Worm (Caenorhabditis elegans) whole organism, mixed stage, embryonic: ENCODE data around the gene C06G3.3.

Experiments used
- M03D4.4 ChIP-seq: sonication (generic microtip); optimal IDR thresholded peaks from 2 replicates; lab custom pipeline; 2017; ENCODE audit warnings: mild to moderate bottlenecking, missing genetic modification characterization, missing compliant biosample characterization
- bed-3 ChIP-seq: fragments of 200-800 bp; sonication (Bioruptor generic); optimal IDR thresholded peaks from 3 replicates; lab custom pipeline; 2018; ENCODE audit warnings: mild to moderate bottlenecking, missing genetic modification characterization, moderate library complexity, missing compliant biosample characterization
- blmp-1 ChIP-seq: fragments of 150-350 bp; optimal IDR thresholded peaks from 2 replicates; lab custom pipeline; 2014; ENCODE audit warnings: missing biosample characterization, missing genetic modification characterization
- ceh-43 ChIP-seq: fragments of 200-800 bp; sonication (Bioruptor generic); optimal IDR thresholded peaks from 2 replicates; lab custom pipeline; 2018; ENCODE audit warnings: mild to moderate bottlenecking, missing genetic modification characterization, moderate library complexity, missing compliant biosample characterization
- ces-1 ChIP-seq: fragments of 150-350 bp; optimal IDR thresholded peaks from 2 replicates; lab custom pipeline; 2014; ENCODE audit warnings: missing biosample characterization, missing genetic modification reagents, missing genetic modification characterization
- cnd-1 ChIP-seq: fragments of 200-800 bp; sonication (Bioruptor generic); optimal IDR thresholded peaks from 2 replicates; lab custom pipeline; 2018; ENCODE audit warnings: mild to moderate bottlenecking, missing genetic modification characterization, missing compliant biosample characterization
- elt-1 ChIP-seq: sonication (generic microtip); optimal IDR thresholded peaks from 2 replicates; lab custom pipeline; 2017; ENCODE audit warnings: missing genetic modification characterization, mild to moderate bottlenecking, missing compliant biosample characterization, antibody characterized with exemption, moderate library complexity, borderline replicate concordance; ENCODE audit not compliant: insufficient read depth
- elt-3 ChIP-seq: fragments of 150-350 bp; optimal IDR thresholded peaks from 2 replicates; lab custom pipeline; 2014; ENCODE audit warnings: missing biosample characterization, missing genetic modification characterization
- flh-1 ChIP-seq: fragments of 200-800 bp; sonication (Bioruptor generic); optimal IDR thresholded peaks from 2 replicates; lab custom pipeline; 2018; ENCODE audit warnings: mild to moderate bottlenecking, missing genetic modification characterization, moderate library complexity, missing compliant biosample characterization
- ham-2 ChIP-seq: fragments of 200-800 bp; sonication (Bioruptor generic); optimal IDR thresholded peaks from 2 replicates; lab custom pipeline; 2018; ENCODE audit warnings: mild to moderate bottlenecking, missing genetic modification characterization, missing compliant biosample characterization
- lin-13 ChIP-seq: fragments of 150-350 bp; optimal IDR thresholded peaks from 2 replicates; lab custom pipeline; 2014; ENCODE audit warnings: missing biosample characterization, missing genetic modification characterization
- lin-32 ChIP-seq: fragments of 200-800 bp; sonication (Bioruptor generic); optimal IDR thresholded peaks from 2 replicates; lab custom pipeline; 2018; ENCODE audit warnings: mild to moderate bottlenecking, missing genetic modification characterization, missing compliant biosample characterization
- lsy-2 ChIP-seq: fragments of 150-350 bp; optimal IDR thresholded peaks from 2 replicates; lab custom pipeline; 2014; ENCODE audit warnings: missing biosample characterization, missing genetic modification characterization
- mab-5 ChIP-seq: fragments of 150-350 bp; optimal IDR thresholded peaks from 2 replicates; lab custom pipeline; 2014; ENCODE audit warnings: missing biosample characterization, missing genetic modification characterization
- mep-1 ChIP-seq: fragments of 150-350 bp; optimal IDR thresholded peaks from 2 replicates; lab custom pipeline; 2017; ENCODE audit warnings: missing biosample characterization, missing genetic modification reagents, missing genetic modification characterization, inconsistent platforms
- mls-2 ChIP-seq: sonication (generic microtip); optimal IDR thresholded peaks from 2 replicates; lab custom pipeline; 2016; ENCODE audit warnings: mild to moderate bottlenecking, missing genetic modification characterization, moderate library complexity, missing compliant biosample characterization
- nhr-2 ChIP-seq: fragments of 150-350 bp; optimal IDR thresholded peaks from 2 replicates; lab custom pipeline; 2014; ENCODE audit warnings: missing biosample characterization, missing genetic modification characterization
- nhr-237 ChIP-seq: fragments of 150-350 bp; optimal IDR thresholded peaks from 2 replicates; lab custom pipeline; 2014; ENCODE audit warnings: missing biosample characterization, missing genetic modification characterization
- nhr-28 ChIP-seq: fragments of 150-350 bp; optimal IDR thresholded peaks from 2 replicates; lab custom pipeline; 2014; ENCODE audit warnings: missing biosample characterization, missing genetic modification characterization
- nhr-76 ChIP-seq: sonication (generic microtip); optimal IDR thresholded peaks from 2 replicates; lab custom pipeline; 2017; ENCODE audit warnings: missing biosample characterization, missing genetic modification characterization
- pha-4 ChIP-seq: fragments of 150-350 bp; optimal IDR thresholded peaks from 2 replicates; lab custom pipeline; 2018; ENCODE audit warnings: missing biosample characterization, missing genetic modification reagents, missing genetic modification characterization
- sem-2 ChIP-seq: fragments of 200-800 bp; sonication (Bioruptor generic); optimal IDR thresholded peaks from 2 replicates; lab custom pipeline; 2018; ENCODE audit warnings: mild to moderate bottlenecking, missing genetic modification characterization, missing compliant biosample characterization
- snpc-4 ChIP-seq: fragments of 150-350 bp; optimal IDR thresholded peaks from 2 replicates; lab custom pipeline; 2014; ENCODE audit warnings: missing biosample characterization, missing genetic modification characterization
- sptf-1 ChIP-seq: sonication (generic microtip); optimal IDR thresholded peaks from 2 replicates; lab custom pipeline; 2017; ENCODE audit warnings: mild to moderate bottlenecking, missing genetic modification characterization, moderate library complexity, missing compliant biosample characterization
- tbx-8 ChIP-seq: fragments of 200-800 bp; sonication (Bioruptor generic); optimal IDR thresholded peaks from 2 replicates; lab custom pipeline; 2018; ENCODE audit warnings: mild to moderate bottlenecking, missing genetic modification characterization, moderate library complexity, missing compliant biosample characterization
- unc-120 ChIP-seq: sonication (generic microtip); optimal IDR thresholded peaks from 2 replicates; lab custom pipeline; 2017; ENCODE audit warnings: missing genetic modification characterization, missing compliant biosample characterization; ENCODE audit not compliant: poor library complexity, severe bottlenecking
- unc-39 ChIP-seq: fragments of 150-350 bp; optimal IDR thresholded peaks from 2 replicates; lab custom pipeline; 2014; ENCODE audit warnings: missing biosample characterization, missing genetic modification characterization
- unc-62 ChIP-seq: fragments of 150-350 bp; optimal IDR thresholded peaks from 2 replicates; lab custom pipeline; 2014; ENCODE audit warnings: missing biosample characterization, missing genetic modification reagents, missing genetic modification characterization
- zip-8 ChIP-seq: fragments of 150-350 bp; optimal IDR thresholded peaks from 2 replicates; lab custom pipeline; 2014; ENCODE audit warnings: missing biosample characterization, missing genetic modification characterization

C06G3.3 gene

ce11 chrIV:7016502-7016901, 19.4 kb upstream of the C06G3.3 start:
- TF ChIP-seq ces-1 (GFP tag; lab: Kevin White, UChicago) (peak; percentile 80), unc-62 (GFP tag; lab: Kevin White, UChicago) (peak; percentile 48), unc-120 (tag; lab: Kevin White, UChicago) (peak; percentile 13), lin-13 (tag; lab: Kevin White, UChicago) (no peak), sem-2 (GFP tag; lab: Kevin White, UChicago) (no peak), nhr-237 (tag; lab: Kevin White, UChicago) (peak; percentile 62), lsy-2 (tag; lab: Kevin White, UChicago) (peak; percentile 22)

- TF ChIP-seq mls-2 (tag; lab: Kevin White, UChicago) (peak; percentile 14), nhr-76 (tag; lab: Kevin White, UChicago) (no peak), lsy-2 (tag; lab: Kevin White, UChicago) (no peak), nhr-2 (tag; lab: Kevin White, UChicago) (peak; percentile 92), bed-3 (GFP tag; lab: Kevin White, UChicago) (no peak), ham-2 (no peak), zip-8 (tag; lab: Kevin White, UChicago) (no peak), M03D4.4 (tag; lab: Kevin White, UChicago) (no peak), nhr-237 (tag; lab: Kevin White, UChicago) (no peak), cnd-1 (tag; lab: Kevin White, UChicago) (no peak), sptf-1 (no peak), lin-32 (GFP tag; lab: Kevin White, UChicago) (no peak), blmp-1 (tag; lab: Kevin White, UChicago) (no peak), flh-1 (GFP tag; lab: Kevin White, UChicago) (no peak), nhr-28 (tag; lab: Kevin White, UChicago) (no peak), ces-1 (GFP tag; lab: Kevin White, UChicago) (peak; percentile 83), sem-2 (GFP tag; lab: Kevin White, UChicago) (no peak), snpc-4 (tag; lab: Kevin White, UChicago) (no peak)
These were observed 18.7 kb upstream of the C06G3.3 start, which contains the start of gene gldi-4 for ce11 chrIV:7017123-7017674. Gene gldi-4 (plus strand): TSS chrIV:7017624.

DNA sequence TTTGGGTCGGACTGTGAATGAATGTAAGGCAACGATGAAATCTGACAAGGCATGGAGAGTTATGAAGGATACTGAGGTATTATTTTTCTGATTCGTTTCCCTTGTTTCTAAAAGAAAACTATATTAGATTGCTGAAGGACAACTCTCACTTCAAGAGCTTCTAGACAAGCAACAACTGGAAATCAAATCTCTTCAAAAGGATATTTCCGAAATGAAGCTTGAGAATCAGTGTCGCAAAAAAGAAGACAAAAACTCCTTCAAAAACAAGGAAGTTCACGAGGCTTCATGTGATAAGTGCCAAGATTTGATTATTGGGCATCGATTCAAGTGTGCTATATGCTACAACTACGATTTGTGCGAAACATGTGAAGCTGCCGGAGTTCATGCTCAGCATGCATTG, 17.3 kb upstream of the C06G3.3 start:
- TF ChIP-seq elt-3 (no peak), mab-5 (tag; lab: Kevin White, UChicago) (no peak), ces-1 (GFP tag; lab: Kevin White, UChicago) (no peak), elt-1 (tag; lab: Kevin White, UChicago) (no peak), nhr-76 (tag; lab: Kevin White, UChicago) (no peak), tbx-8 (no peak), lsy-2 (tag; lab: Kevin White, UChicago) (no peak), mep-1 (tag; lab: Kevin White, UChicago) (no peak), nhr-28 (tag; lab: Kevin White, UChicago) (no peak), bed-3 (GFP tag; lab: Kevin White, UChicago) (no peak), blmp-1 (tag; lab: Kevin White, UChicago) (no peak), cnd-1 (tag; lab: Kevin White, UChicago) (no peak), nhr-237 (tag; lab: Kevin White, UChicago) (no peak), unc-62 (GFP tag; lab: Kevin White, UChicago) (no peak), pha-4 (no peak), ceh-43 (GFP tag; lab: Kevin White, UChicago) (no peak), nhr-2 (tag; lab: Kevin White, UChicago) (no peak), ham-2 (no peak)

- TF ChIP-seq sem-2 (GFP tag; lab: Kevin White, UChicago): no peak
- TF ChIP-seq nhr-2 (tag; lab: Kevin White, UChicago): no peak
- TF ChIP-seq lsy-2 (tag; lab: Kevin White, UChicago): no peak
- TF ChIP-seq bed-3 (GFP tag; lab: Kevin White, UChicago): no peak
- no peak for TF ChIP-seq unc-39 (tag; lab: Kevin White, UChicago)
- no peak for TF ChIP-seq zip-8 (tag; lab: Kevin White, UChicago)
- TF ChIP-seq sptf-1: no peak
These were observed 15.3 kb upstream of the C06G3.3 start for ce11 chrIV:7020630-7021029.

DNA sequence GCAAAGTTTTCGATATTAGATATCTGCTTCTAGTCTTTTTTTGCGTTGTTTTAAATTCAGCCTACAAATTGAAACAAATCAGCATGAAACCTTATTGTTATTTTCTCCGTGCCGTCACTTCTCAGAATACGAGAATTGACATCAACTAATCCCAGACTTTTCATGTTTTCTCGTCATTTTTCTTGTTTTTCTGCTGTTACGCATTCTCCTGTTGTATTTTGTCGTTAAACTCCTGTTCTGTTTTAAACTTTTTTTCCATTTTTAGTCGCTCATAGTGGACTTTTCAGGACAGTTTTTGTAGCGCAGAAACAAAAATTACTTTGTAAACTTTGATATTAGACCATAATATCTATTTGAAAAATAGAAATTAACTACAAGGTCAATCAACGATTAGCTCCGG, 13.7 kb upstream of the C06G3.3 start:
- TF ChIP-seq zip-8 (tag; lab: Kevin White, UChicago) (no peak), bed-3 (GFP tag; lab: Kevin White, UChicago) (no peak), ceh-43 (GFP tag; lab: Kevin White, UChicago) (no peak), flh-1 (GFP tag; lab: Kevin White, UChicago) (no peak), mls-2 (tag; lab: Kevin White, UChicago) (no peak), M03D4.4 (tag; lab: Kevin White, UChicago) (no peak)
